Worm (Caenorhabditis elegans) whole organism, young adult: ENCODE measurements around the gene M01F1.9.

Experiments used
- B0019.2 ChIP-seq: fragments of 200-800 bp; sonication (Bioruptor generic); conservative IDR thresholded peaks from 2 replicates; pipeline ENCODE4 v1.3.6; 2022; ENCODE audit warnings: missing genetic modification reagents, missing genetic modification characterization, missing compliant biosample characterization
- B0336.3 ChIP-seq: fragments of 200-800 bp; sonication (Bioruptor generic); IDR thresholded peaks from 2 replicates; pipeline ENCODE4 v1.3.6; 2022; ENCODE audit warnings: missing genetic modification characterization, missing compliant biosample characterization
- C17E4.6 ChIP-seq: fragments of 200-800 bp; sonication (Bioruptor generic); IDR thresholded peaks from 2 replicates; pipeline ENCODE4 v1.3.6; 2022; ENCODE audit warnings: missing genetic modification reagents, missing genetic modification characterization, missing compliant biosample characterization
- D2030.7 ChIP-seq: fragments of 200-800 bp; sonication (Bioruptor generic); IDR thresholded peaks from 2 replicates; pipeline ENCODE4 v1.3.6; 2022; ENCODE audit warnings: missing genetic modification reagents, missing genetic modification characterization, missing compliant biosample characterization
- F22D6.2 ChIP-seq: sonication (generic microtip); optimal IDR thresholded peaks from 2 replicates; lab custom pipeline; 2016; ENCODE audit warnings: mild to moderate bottlenecking, missing genetic modification characterization, missing compliant biosample characterization
- F23B12.7 ChIP-seq: sonication (generic microtip); optimal IDR thresholded peaks from 2 replicates; lab custom pipeline; 2017; ENCODE audit warnings: missing genetic modification characterization, mild to moderate bottlenecking, missing compliant biosample characterization, antibody characterized with exemption, moderate library complexity; ENCODE audit not compliant: insufficient read depth
- F33H1.4 ChIP-seq: fragments of 200-800 bp; sonication (Bioruptor generic); IDR thresholded peaks from 2 replicates; pipeline ENCODE4 v1.3.6; 2022; ENCODE audit warnings: missing genetic modification reagents, missing genetic modification characterization, missing compliant biosample characterization
- F37B4.10 ChIP-seq: fragments of 200-800 bp; sonication (Bioruptor generic); IDR thresholded peaks from 2 replicates; pipeline ENCODE4 v1.3.6; 2022; ENCODE audit warnings: missing genetic modification characterization, missing compliant biosample characterization
- F49E8.2 ChIP-seq: sonication (generic microtip); optimal IDR thresholded peaks from 3 replicates; lab custom pipeline; 2017; ENCODE audit warnings: missing genetic modification characterization, mild to moderate bottlenecking, missing compliant biosample characterization, antibody characterized with exemption, moderate library complexity; ENCODE audit not compliant: insufficient read depth
- F57A8.1 ChIP-seq: fragments of 200-800 bp; sonication (Bioruptor generic); optimal IDR thresholded peaks from 2 replicates; lab custom pipeline; 2018; ENCODE audit warnings: mild to moderate bottlenecking, missing genetic modification characterization, moderate library complexity, missing compliant biosample characterization
- K11D2.4 ChIP-seq: fragments of 200-800 bp; sonication (Bioruptor generic); IDR thresholded peaks from 2 replicates; pipeline ENCODE4 v1.3.6; 2022; ENCODE audit warnings: missing genetic modification reagents, missing genetic modification characterization, missing compliant biosample characterization
- Y56A3A.18 ChIP-seq: fragments of 200-800 bp; sonication (Bioruptor generic); IDR thresholded peaks from 2 replicates; pipeline ENCODE4 v1.3.6; 2022; ENCODE audit warnings: missing genetic modification reagents, missing genetic modification characterization, missing compliant biosample characterization
- Y67H2A.10 ChIP-seq: fragments of 200-800 bp; sonication (Bioruptor generic); conservative IDR thresholded peaks from 2 replicates; pipeline ENCODE4 v1.3.6; 2022; ENCODE audit warnings: missing genetic modification reagents, missing genetic modification characterization, missing compliant biosample characterization
- aptf-3 ChIP-seq: fragments of 200-800 bp; sonication (Bioruptor generic); IDR thresholded peaks from 2 replicates; pipeline ENCODE4 v1.3.6; 2022; ENCODE audit warnings: missing genetic modification characterization, missing compliant biosample characterization
- atf-7 ChIP-seq: sonication (generic microtip); optimal IDR thresholded peaks from 2 replicates; lab custom pipeline; 2017; ENCODE audit warnings: mild to moderate bottlenecking, missing genetic modification characterization, missing compliant biosample characterization
- attf-5 ChIP-seq: fragments of 200-800 bp; sonication (Bioruptor generic); optimal IDR thresholded peaks from 2 replicates; lab custom pipeline; 2018; ENCODE audit warnings: mild to moderate bottlenecking, missing genetic modification characterization, missing compliant biosample characterization
- attf-6 ChIP-seq: fragments of 200-800 bp; sonication (Bioruptor generic); IDR thresholded peaks from 2 replicates; pipeline ENCODE4 v1.3.6; 2022; ENCODE audit warnings: missing genetic modification reagents, missing genetic modification characterization, missing compliant biosample characterization
- bed-1 ChIP-seq: fragments of 200-800 bp; sonication (Bioruptor generic); IDR thresholded peaks from 2 replicates; pipeline ENCODE4 v1.3.6; 2022; ENCODE audit warnings: missing genetic modification reagents, missing genetic modification characterization, missing compliant biosample characterization
- ceh-58 ChIP-seq: fragments of 200-800 bp; sonication (Bioruptor generic); IDR thresholded peaks from 2 replicates; pipeline ENCODE4 v1.3.6; 2022; ENCODE audit warnings: missing genetic modification characterization, missing compliant biosample characterization
- ceh-79 ChIP-seq: sonication (generic microtip); optimal IDR thresholded peaks from 2 replicates; lab custom pipeline; 2017; ENCODE audit warnings: mild to moderate bottlenecking, missing genetic modification characterization, missing compliant biosample characterization
- chd-7 ChIP-seq: sonication (generic microtip); optimal IDR thresholded peaks from 2 replicates; lab custom pipeline; 2016; ENCODE audit warnings: mild to moderate bottlenecking, missing genetic modification characterization, moderate library complexity, missing compliant biosample characterization
- die-1 ChIP-seq: sonication (generic microtip); optimal IDR thresholded peaks from 2 replicates; lab custom pipeline; 2016; ENCODE audit warnings: missing genotype, mild to moderate bottlenecking, missing genetic modification characterization, missing compliant biosample characterization
- egl-18 ChIP-seq: fragments of 200-800 bp; sonication (Bioruptor generic); IDR thresholded peaks from 2 replicates; pipeline ENCODE4 v1.3.6; 2022; ENCODE audit warnings: missing genetic modification reagents, missing genetic modification characterization, missing compliant biosample characterization
- egl-44 ChIP-seq: fragments of 200-800 bp; sonication (Bioruptor generic); IDR thresholded peaks from 2 replicates; pipeline ENCODE4 v1.3.6; 2022; ENCODE audit warnings: missing genetic modification reagents, missing genetic modification characterization, missing compliant biosample characterization
- ekl-4 ChIP-seq: fragments of 200-800 bp; sonication (Bioruptor generic); IDR thresholded peaks from 2 replicates; pipeline ENCODE4 v1.3.6; 2022; ENCODE audit warnings: missing genetic modification reagents, missing genetic modification characterization, missing compliant biosample characterization
- ets-4 ChIP-seq: fragments of 200-800 bp; sonication (Bioruptor generic); optimal IDR thresholded peaks from 2 replicates; lab custom pipeline; 2018; ENCODE audit warnings: mild to moderate bottlenecking, missing genetic modification characterization, missing compliant biosample characterization
- him-1 ChIP-seq: sonication (generic microtip); optimal IDR thresholded peaks from 2 replicates; lab custom pipeline; 2016; ENCODE audit warnings: missing genotype, missing genetic modification reagents, missing genetic modification characterization, missing compliant biosample characterization
- hmg-1.2 ChIP-seq: fragments of 200-800 bp; sonication (Bioruptor generic); IDR thresholded peaks from 2 replicates; pipeline ENCODE4 v1.3.6; 2022; ENCODE audit warnings: missing genetic modification reagents, missing genetic modification characterization, missing compliant biosample characterization
- hsf-1 ChIP-seq: fragments of 200-800 bp; sonication (Bioruptor generic); IDR thresholded peaks from 2 replicates; pipeline ENCODE4 v1.3.6; 2022; ENCODE audit warnings: missing genetic modification reagents, missing genetic modification characterization, missing compliant biosample characterization
- lin-54 ChIP-seq: fragments of 200-800 bp; sonication (Bioruptor generic); optimal IDR thresholded peaks from 2 replicates; lab custom pipeline; 2018; ENCODE audit warnings: mild to moderate bottlenecking, missing genetic modification characterization, missing compliant biosample characterization
- lsy-27 ChIP-seq: sonication (generic microtip); optimal IDR thresholded peaks from 2 replicates; lab custom pipeline; 2017; ENCODE audit warnings: missing genetic modification characterization, mild to moderate bottlenecking, missing compliant biosample characterization, antibody characterized with exemption, missing genotype, borderline replicate concordance; ENCODE audit not compliant: insufficient read depth
- madf-6 ChIP-seq: fragments of 200-800 bp; sonication (Bioruptor generic); IDR thresholded peaks from 2 replicates; pipeline ENCODE4 v1.3.6; 2022; ENCODE audit warnings: missing genetic modification reagents, missing genetic modification characterization, missing compliant biosample characterization
- madf-8 ChIP-seq: fragments of 200-800 bp; sonication (Bioruptor generic); conservative IDR thresholded peaks from 2 replicates; pipeline ENCODE4 v1.3.6; 2022; ENCODE audit warnings: missing genetic modification reagents, missing genetic modification characterization, missing compliant biosample characterization
- nfya-2 ChIP-seq: fragments of 200-800 bp; sonication (Bioruptor generic); IDR thresholded peaks from 2 replicates; pipeline ENCODE4 v1.3.6; 2022; ENCODE audit warnings: missing genetic modification reagents, missing genetic modification characterization, missing compliant biosample characterization
- nfyb-1 ChIP-seq: fragments of 200-800 bp; sonication (Bioruptor generic); IDR thresholded peaks from 2 replicates; pipeline ENCODE4 v1.3.6; 2022; ENCODE audit warnings: missing genetic modification reagents, missing genetic modification characterization, missing compliant biosample characterization
- nhr-80 ChIP-seq: sonication (generic microtip); optimal IDR thresholded peaks from 2 replicates; lab custom pipeline; 2016; ENCODE audit warnings: missing genetic modification characterization, missing compliant biosample characterization
- pha-4 ChIP-seq: fragments of 150-350 bp; sonication (generic microtip); optimal IDR thresholded peaks from 2 replicates; lab custom pipeline; 2014; ENCODE audit warnings: missing biosample characterization, missing genetic modification reagents, missing genetic modification characterization
- repo-1 ChIP-seq: sonication (generic microtip); optimal IDR thresholded peaks from 2 replicates; lab custom pipeline; 2017; ENCODE audit warnings: mild to moderate bottlenecking, missing genetic modification characterization, missing compliant biosample characterization
- sdz-38 ChIP-seq: sonication (generic microtip); optimal IDR thresholded peaks from 2 replicates; lab custom pipeline; 2016; ENCODE audit warnings: missing genotype, missing genetic modification characterization, missing compliant biosample characterization
- tbp1 ChIP-seq: fragments of 200-800 bp; sonication (Bioruptor generic); optimal IDR thresholded peaks from 2 replicates; lab custom pipeline; 2018; ENCODE audit warnings: mild to moderate bottlenecking, missing genetic modification characterization, missing compliant biosample characterization
- unc-130 ChIP-seq: sonication (generic microtip); optimal IDR thresholded peaks from 2 replicates; lab custom pipeline; 2016; ENCODE audit warnings: missing genetic modification reagents, missing genetic modification characterization, missing compliant biosample characterization
- unc-62 ChIP-seq: fragments of 150-350 bp; optimal IDR thresholded peaks from 2 replicates; lab custom pipeline; 2014; ENCODE audit warnings: missing biosample characterization, missing genetic modification reagents, missing genetic modification characterization
- zim-3 ChIP-seq: sonication (generic microtip); optimal IDR thresholded peaks from 2 replicates; lab custom pipeline; 2017; ENCODE audit warnings: mild to moderate bottlenecking, missing genetic modification characterization, moderate library complexity, missing compliant biosample characterization
- ztf-18 ChIP-seq: sonication (generic microtip); optimal IDR thresholded peaks from 2 replicates; lab custom pipeline; 2016; ENCODE audit warnings: missing genotype, mild to moderate bottlenecking, missing genetic modification characterization, missing compliant biosample characterization
- ztf-22 ChIP-seq: fragments of 200-800 bp; sonication (Bioruptor generic); optimal IDR thresholded peaks from 2 replicates; lab custom pipeline; 2018; ENCODE audit warnings: mild to moderate bottlenecking, missing genetic modification characterization, moderate library complexity, missing compliant biosample characterization
- ztf-25 ChIP-seq: fragments of 200-800 bp; sonication (Bioruptor generic); IDR thresholded peaks from 2 replicates; pipeline ENCODE4 v1.3.6; 2022; ENCODE audit warnings: missing genetic modification reagents, missing genetic modification characterization, missing compliant biosample characterization
- ztf-6 ChIP-seq: fragments of 200-800 bp; sonication (Bioruptor generic); IDR thresholded peaks from 2 replicates; pipeline ENCODE4 v1.3.6; 2022; ENCODE audit warnings: missing genetic modification reagents, missing genetic modification characterization, missing compliant biosample characterization

The M01F1.9 gene

DNA sequence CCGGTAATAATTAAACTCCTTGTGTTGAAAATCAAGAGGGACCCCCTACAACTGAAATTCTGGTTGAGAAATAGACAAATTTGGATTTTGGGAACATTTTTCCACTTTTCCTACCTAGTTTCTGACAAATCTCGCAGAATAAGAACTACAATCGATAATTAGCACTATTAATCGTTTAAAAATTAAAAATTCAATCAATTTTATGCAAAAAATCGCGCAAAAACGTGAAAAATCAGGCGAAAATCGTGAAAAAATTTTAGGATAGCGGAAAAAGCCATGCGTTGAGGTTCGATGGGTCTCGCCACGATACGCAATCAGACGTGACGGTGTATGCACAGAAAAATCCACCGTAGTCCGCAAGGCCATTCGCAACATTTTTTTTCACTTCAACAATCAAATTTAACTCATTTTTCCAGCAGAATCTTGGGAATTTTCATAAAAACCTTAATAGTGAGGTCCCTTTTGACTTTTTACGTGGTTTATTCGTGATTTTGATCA lies 6.2 kb upstream of the M01F1.9 start, which contains the start of gene lias-1 (continued):
- TF ChIP-seq Y67H2A.10 (GFP tag; lab: Robert Waterston, UW) (no peak), unc-130 (GFP tag; lab: Kevin White, UChicago) (no peak), lsy-27 (tag; lab: Kevin White, UChicago) (no peak), D2030.7 (peak; percentile 55; the same call in 1 of the 2 replicates), ztf-25 (GFP tag; lab: Robert Waterston, UW) (no peak), F22D6.2 (tag; lab: Kevin White, UChicago) (peak; percentile 7), ceh-58 (GFP tag; lab: Robert Waterston, UW) (no peak), chd-7 (tag; lab: Kevin White, UChicago) (no peak), pha-4 (tag; lab: Kevin White, UChicago) (peak; percentile 31), atf-7 (tag; lab: Kevin White, UChicago) (no peak), F57A8.1 (GFP tag; lab: Kevin White, UChicago) (no peak), hmg-1.2 (GFP tag; lab: Robert Waterston, UW) (peak; percentile 69), nhr-80 (tag; lab: Kevin White, UChicago) (peak; percentile 27), unc-62 (GFP tag; lab: Kevin White, UChicago) (no peak), madf-6 (GFP tag; lab: Robert Waterston, UW) (peak; percentile 75), him-1 (tag; lab: Kevin White, UChicago) (no peak), F49E8.2 (tag; lab: Kevin White, UChicago) (peak; percentile 72), sdz-38 (no peak), K11D2.4 (GFP tag; lab: Robert Waterston, UW) (no peak), aptf-3 (no peak), die-1 (tag; lab: Kevin White, UChicago) (no peak), madf-8 (GFP tag; lab: Robert Waterston, UW) (peak; percentile 39), zim-3 (tag; lab: Kevin White, UChicago) (no peak), ets-4 (GFP tag; lab: Kevin White, UChicago) (no peak), bed-1 (no peak), B0336.3 (GFP tag; lab: Robert Waterston, UW) (0 out of 2 replicates have a peak, but pooled peaks have one; percentile 27), Y56A3A.18 (no peak), ztf-22 (GFP tag; lab: Kevin White, UChicago) (no peak), tbp1 (peak; percentile 56), lin-54 (GFP tag; lab: Kevin White, UChicago) (peak; percentile 69), B0019.2 (GFP tag; lab: Robert Waterston, UW) (no peak)

DNA sequence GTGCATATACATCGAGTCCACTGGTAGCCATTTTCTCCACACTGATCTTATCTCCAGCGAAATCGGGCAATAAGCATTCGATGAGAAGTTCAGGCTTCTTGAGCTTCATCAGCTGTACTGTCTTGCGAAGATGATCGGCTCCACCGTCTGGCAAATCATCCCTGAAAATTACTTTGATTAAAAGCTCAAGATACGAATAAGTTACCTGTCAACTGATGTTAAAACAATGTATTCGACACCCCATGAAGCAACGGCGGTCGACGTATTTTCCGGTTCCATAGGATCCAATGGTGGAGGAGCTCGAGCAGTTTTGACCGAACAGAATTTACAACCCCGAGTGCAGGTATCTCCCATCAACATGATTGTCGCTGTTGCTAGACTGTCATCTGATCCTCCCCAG lies 5.4 kb upstream of the M01F1.9 start:
- TF ChIP-seq hsf-1 (GFP tag; lab: Robert Waterston, UW) = no peak
- peak; percentile 32; the same call in 1 of the 2 replicates for TF ChIP-seq egl-44 (GFP tag; lab: Robert Waterston, UW)
- no peak for TF ChIP-seq ztf-6 (GFP tag; lab: Robert Waterston, UW)

- TF ChIP-seq attf-6 (GFP tag; lab: Robert Waterston, UW) (0 out of 2 replicates have a peak, but pooled peaks have one; percentile 7), ceh-79 (tag; lab: Kevin White, UChicago) (no peak), attf-5 (no peak), repo-1 (tag; lab: Kevin White, UChicago) (peak; percentile 36), F37B4.10 (GFP tag; lab: Robert Waterston, UW) (no peak), F33H1.4 (GFP tag; lab: Robert Waterston, UW) (peak; percentile 18; the same call in 1 of the 2 replicates), egl-18 (GFP tag; lab: Robert Waterston, UW) (peak; percentile 62; the same call in 1 of the 2 replicates), sdz-38 (no peak), C17E4.6 (GFP tag; lab: Robert Waterston, UW) (no peak), ekl-4 (GFP tag; lab: Robert Waterston, UW) (peak; percentile 73), nfyb-1 (GFP tag; lab: Robert Waterston, UW) (peak; percentile 61; the same call in 1 of the 2 replicates), F23B12.7 (tag; lab: Kevin White, UChicago) (no peak), him-1 (tag; lab: Kevin White, UChicago) (no peak), nfya-2 (no peak), lin-54 (GFP tag; lab: Kevin White, UChicago) (peak; percentile 47), ztf-18 (tag; lab: Kevin White, UChicago) (no peak)
Observed at ce11 chrIII:3503286-3503685, 4.4 kb upstream of the M01F1.9 start, which contains the start of gene rpl-16. TSS of gene rpl-16 (minus strand) at chrIII:3503604.
